Fruit fly (Drosophila melanogaster): ENCODE measurements around the gene CG44227.

DNA sequence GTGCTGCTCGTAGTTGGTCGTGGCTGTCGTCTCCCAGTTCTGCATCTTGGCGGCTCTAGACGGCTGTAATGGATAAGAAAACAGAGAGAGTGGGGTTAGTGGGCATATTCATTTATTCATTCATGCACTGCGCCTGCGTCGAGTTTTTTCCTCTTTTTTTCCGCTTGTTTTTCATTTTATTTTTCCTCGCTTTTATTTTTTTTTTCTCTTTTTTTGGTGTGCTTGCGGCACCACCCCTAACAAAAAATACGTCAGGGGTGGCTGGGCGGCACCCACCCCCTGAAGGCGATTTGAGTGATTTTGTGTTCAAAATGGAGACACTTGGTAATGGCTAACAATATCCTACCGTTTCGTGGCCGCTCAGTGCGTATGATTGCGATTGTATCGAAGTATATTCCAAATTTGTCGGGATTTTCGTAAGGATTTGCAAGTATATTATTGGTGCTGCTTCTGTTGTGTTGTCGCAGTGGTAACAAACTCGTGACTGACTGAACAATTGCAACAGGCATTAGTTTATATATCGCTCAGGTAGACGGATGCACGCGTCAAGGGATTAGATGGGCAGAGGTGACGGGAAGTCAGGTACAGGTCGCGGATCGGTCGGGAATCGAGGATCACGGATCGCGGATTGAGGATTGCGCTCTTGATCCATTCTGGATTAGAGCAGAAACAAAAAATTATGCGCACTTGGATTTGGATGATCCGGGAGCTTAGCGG is 9.3 kb upstream of the CG44227 start:
- TF ChIP-seq CG8478 (optimal IDR thresholded peaks at IDR 0.05) (no peak), CTCF (optimal IDR thresholded peaks at IDR 0.05) (no peak)
